Worm (Caenorhabditis elegans): ENCODE data around the gene T02E9.6.
A peak's percentile ranks its signal among the peaks of the same experiment; 100 is the strongest.

- TF ChIP-seq aly-1 (tag; optimal IDR thresholded peaks at IDR 0.05) (peak; percentile 100), ama-1 (optimal IDR thresholded peaks at IDR 0.05) (no peak), hmbx-1 (tag; optimal IDR thresholded peaks at IDR 0.05) (peak; percentile 95), ets-7 (tag; optimal IDR thresholded peaks at IDR 0.05) (peak; percentile 98), tra-4 (tag; optimal IDR thresholded peaks at IDR 0.05) (peak; percentile 98), ceh-36 (tag; optimal IDR thresholded peaks at IDR 0.05) (peak; percentile 98), hmg-4 (GFP tag; optimal IDR thresholded peaks at IDR 0.05) (peak; percentile 100), sea-1 (GFP tag; conservative IDR thresholded peaks at IDR 0.05) (peak; percentile 100)
These were observed 19.8 kb downstream of the T02E9.6 start for ce11 chrV:11314025-11314880.
